Fruit fly (Drosophila melanogaster): ENCODE data around the gene ValRS-m.

The ValRS-m gene

dm6 chr3L:8950955-8951354 lies 13.6 kb downstream of the ValRS-m start (continued):
- TF ChIP-seq CG8281 (tag; optimal IDR thresholded peaks at IDR 0.05) = no peak
- TF ChIP-seq kni (GFP tag; optimal IDR thresholded peaks at IDR 0.05) = no peak
- peak; percentile 4 for TF ChIP-seq CG6854 (GFP tag; optimal IDR thresholded peaks at IDR 0.05)
- TF ChIP-seq lmd (GFP tag; IDR thresholded peaks at IDR 0.05) = peak; percentile 28; the same call in 1 of the 2 replicates
- 0 out of 2 replicates have a peak, but pooled peaks have one; percentile 26 for TF ChIP-seq CG14014 (GFP tag; IDR thresholded peaks at IDR 0.05)
- TF ChIP-seq Lhr (GFP tag; optimal IDR thresholded peaks at IDR 0.05) = no peak
- TF ChIP-seq CG6654 (GFP tag; optimal IDR thresholded peaks at IDR 0.05) = no peak
- peak; percentile 42 for TF ChIP-seq trem (tag; optimal IDR thresholded peaks at IDR 0.05)
- TF ChIP-seq CG11723 (GFP tag; optimal IDR thresholded peaks at IDR 0.05) = peak; percentile 5
- TF ChIP-seq CG1792 (GFP tag; optimal IDR thresholded peaks at IDR 0.05) = no peak
- TF ChIP-seq lab (GFP tag; optimal IDR thresholded peaks at IDR 0.05) = peak; percentile 11
- TF ChIP-seq mirr (GFP tag; optimal IDR thresholded peaks at IDR 0.05) = no peak
- peak; percentile 51 for TF ChIP-seq unpg (GFP tag; optimal IDR thresholded peaks at IDR 0.05)
- peak; percentile 16 for TF ChIP-seq CG18619 (GFP tag; optimal IDR thresholded peaks at IDR 0.05)
- TF ChIP-seq CG8290 (GFP tag; optimal IDR thresholded peaks at IDR 0.05) = no peak
- no peak for TF ChIP-seq CG8290 (tag; optimal IDR thresholded peaks at IDR 0.05)
- peak; percentile 12 for TF ChIP-seq BtbVII (GFP tag; optimal IDR thresholded peaks at IDR 0.05)
- TF ChIP-seq Ravus (GFP tag; IDR thresholded peaks at IDR 0.05) = no peak
- TF ChIP-seq wor (GFP tag; IDR thresholded peaks at IDR 0.05) = 0 out of 2 replicates have a peak, but pooled peaks have one; percentile 23
- peak; percentile 5 for TF ChIP-seq run (tag; optimal IDR thresholded peaks at IDR 0.05)
- no peak for TF ChIP-seq maf-S (GFP tag; optimal IDR thresholded peaks at IDR 0.05)
- TF ChIP-seq Meics (GFP tag; optimal IDR thresholded peaks at IDR 0.05) = peak; percentile 64
- peak; percentile 2 for TF ChIP-seq sd (tag; optimal IDR thresholded peaks at IDR 0.05)
- TF ChIP-seq zen2 (GFP tag; IDR thresholded peaks at IDR 0.05; ENCODE audit: partially characterized antibody) = no peak
- TF ChIP-seq CG10565 (GFP tag; optimal IDR thresholded peaks at IDR 0.05) = no peak
- peak; percentile 31 for TF ChIP-seq gsb-n (tag; optimal IDR thresholded peaks at IDR 0.05)
- no peak for TF ChIP-seq Dp (GFP tag; optimal IDR thresholded peaks at IDR 0.05)
- no peak for TF ChIP-seq CG2120 (GFP tag; optimal IDR thresholded peaks at IDR 0.05)
- no peak for TF ChIP-seq tup (GFP tag; optimal IDR thresholded peaks at IDR 0.05)
- peak; percentile 73 for TF ChIP-seq phol (tag; optimal IDR thresholded peaks at IDR 0.05)
- 0 out of 2 replicates have a peak, but pooled peaks have one; percentile 26 for TF ChIP-seq CG32772 (GFP tag; IDR thresholded peaks at IDR 0.05)
- TF ChIP-seq br (optimal IDR thresholded peaks at IDR 0.05) = no peak
- no peak for TF ChIP-seq CG4617 (GFP tag; optimal IDR thresholded peaks at IDR 0.05; ENCODE audit: borderline replicate concordance)
- TF ChIP-seq Bdp1 (GFP tag; optimal IDR thresholded peaks at IDR 0.05) = no peak
- TF ChIP-seq CG14050 (GFP tag; IDR thresholded peaks at IDR 0.05) = no peak
- no peak for TF ChIP-seq Atf-2 (GFP tag; optimal IDR thresholded peaks at IDR 0.05)
- no peak for TF ChIP-seq CG12769 (tag; optimal IDR thresholded peaks at IDR 0.05)
- TF ChIP-seq caup (GFP tag; optimal IDR thresholded peaks at IDR 0.05; ENCODE audit: severe bottlenecking) = peak; percentile 15
- TF ChIP-seq CG5953 (GFP tag; IDR thresholded peaks at IDR 0.05) = no peak
- TF ChIP-seq CG3407 (GFP tag; optimal IDR thresholded peaks at IDR 0.05) = no peak
- TF ChIP-seq CG2678 (tag; optimal IDR thresholded peaks at IDR 0.05) = peak; percentile 72
- no peak for TF ChIP-seq CG12744 (GFP tag; optimal IDR thresholded peaks at IDR 0.05)
- no peak for TF ChIP-seq CG2116 (GFP tag; optimal IDR thresholded peaks at IDR 0.05)
- peak; percentile 81 for TF ChIP-seq CG11504 (tag; optimal IDR thresholded peaks at IDR 0.05)
- TF ChIP-seq Elba2 (GFP tag; optimal IDR thresholded peaks at IDR 0.05) = no peak
- peak; percentile 24; the same call in 1 of the 2 replicates for TF ChIP-seq E2f2 (GFP tag; IDR thresholded peaks at IDR 0.05)
- TF ChIP-seq CG4730 (GFP tag; IDR thresholded peaks at IDR 0.05) = no peak
- TF ChIP-seq zfh2 (GFP tag; optimal IDR thresholded peaks at IDR 0.05) = no peak
- TF ChIP-seq CG8765 (GFP tag; IDR thresholded peaks at IDR 0.05) = no peak
- peak; percentile 8 for TF ChIP-seq tin (GFP tag; optimal IDR thresholded peaks at IDR 0.05)
- TF ChIP-seq mam (GFP tag; optimal IDR thresholded peaks at IDR 0.05) = no peak

Measured in whole organism, embryonic.